Fruit fly (Drosophila melanogaster) whole organism, embryonic: ENCODE measurements around the gene PGRP-LF.

Experiments used
- BtbVII ChIP-seq: fragments of 200-800 bp; sonication (Bioruptor generic); optimal IDR thresholded peaks from 3 replicates; lab custom pipeline; 2017; ENCODE audit warnings: missing biosample characterization, mild to moderate bottlenecking, missing genetic modification characterization
- CG10274 ChIP-seq: fragments of 200-800 bp; sonication (Bioruptor generic); optimal IDR thresholded peaks from 3 replicates; lab custom pipeline; 2017; ENCODE audit warnings: missing biosample characterization, mild to moderate bottlenecking, missing genetic modification characterization
- CG10959 ChIP-seq: fragments of 200-800 bp; sonication (Bioruptor generic); IDR thresholded peaks from 2 replicates; pipeline ENCODE4 v1.3.6; 2022; ENCODE audit warnings: missing biosample characterization, missing genetic modification characterization
- CG11398 ChIP-seq: fragments of 200-800 bp; sonication (Bioruptor generic); optimal IDR thresholded peaks from 2 replicates; lab custom pipeline; 2016; ENCODE audit warnings: missing biosample characterization, missing genetic modification characterization
- CG11695 ChIP-seq: fragments of 200-800 bp; sonication (Bioruptor generic); IDR thresholded peaks from 3 replicates; pipeline ENCODE4 v1.3.6; 2022; ENCODE audit warnings: missing biosample characterization, missing genetic modification characterization
- CG14441 ChIP-seq: fragments of 200-800 bp; sonication (Bioruptor generic); IDR thresholded peaks from 2 replicates; pipeline ENCODE4 v1.3.6; 2022; ENCODE audit warnings: missing biosample characterization, missing genetic modification characterization
- CG14710 ChIP-seq: fragments of 200-800 bp; sonication (Bioruptor generic); optimal IDR thresholded peaks from 3 replicates; lab custom pipeline; 2019; ENCODE audit warnings: missing biosample characterization, mild to moderate bottlenecking, missing genetic modification characterization, moderate library complexity
- CG1529 ChIP-seq: fragments of 200-800 bp; sonication (Bioruptor generic); optimal IDR thresholded peaks from 3 replicates; lab custom pipeline; 2018; ENCODE audit warnings: missing biosample characterization, missing genetic modification characterization
- CG17385 ChIP-seq: fragments of 200-800 bp; sonication (Bioruptor generic); optimal IDR thresholded peaks from 3 replicates; lab custom pipeline; 2018; ENCODE audit warnings: missing biosample characterization, mild to moderate bottlenecking, missing genetic modification characterization
- CG17612 ChIP-seq: fragments of 200-800 bp; sonication (Bioruptor generic); IDR thresholded peaks from 2 replicates; pipeline ENCODE4 v1.3.6; 2022; ENCODE audit warnings: missing biosample characterization, missing genetic modification characterization
- CG18262 ChIP-seq: fragments of 200-800 bp; optimal IDR thresholded peaks from 3 replicates; lab custom pipeline; 2019; ENCODE audit warnings: missing biosample characterization, mild to moderate bottlenecking, missing genetic modification characterization, moderate library complexity
- CG31441 ChIP-seq: fragments of 200-800 bp; sonication (Bioruptor generic); IDR thresholded peaks from 2 replicates; pipeline ENCODE4 v1.3.6; 2022; ENCODE audit warnings: missing biosample characterization, missing genetic modification characterization
- CG32532 ChIP-seq: fragments of 200-800 bp; sonication (Bioruptor generic); IDR thresholded peaks from 2 replicates; pipeline ENCODE4 v1.3.6; 2022; ENCODE audit warnings: missing biosample characterization, missing genetic modification characterization
- CG33557 ChIP-seq: fragments of 200-800 bp; sonication (Bioruptor generic); optimal IDR thresholded peaks from 2 replicates; lab custom pipeline; 2019; ENCODE audit warnings: missing biosample characterization, mild to moderate bottlenecking, missing genetic modification characterization, moderate library complexity
- CG34224 ChIP-seq: fragments of 200-800 bp; sonication (Bioruptor generic); IDR thresholded peaks from 3 replicates; pipeline ENCODE4 v1.3.6; 2022; ENCODE audit warnings: missing biosample characterization, missing genetic modification characterization; ENCODE audit not compliant: partially characterized antibody
- CG3995 ChIP-seq: fragments of 200-800 bp; sonication (Bioruptor generic); optimal IDR thresholded peaks from 3 replicates; lab custom pipeline; 2016; ENCODE audit warnings: missing biosample characterization, missing genetic modification characterization
- CG4424 ChIP-seq: fragments of 200-800 bp; sonication (Bioruptor generic); optimal IDR thresholded peaks from 3 replicates; lab custom pipeline; 2016; ENCODE audit warnings: missing biosample characterization, missing genetic modification characterization
- CG7271 ChIP-seq: fragments of 200-800 bp; sonication (Bioruptor generic); optimal IDR thresholded peaks from 2 replicates; lab custom pipeline; 2018; ENCODE audit warnings: missing biosample characterization, mild to moderate bottlenecking, missing genetic modification characterization, moderate library complexity
- CG8478 ChIP-seq: fragments of >200 bp; optimal IDR thresholded peaks from 2 replicates; lab custom pipeline; 2018
- CG8924 ChIP-seq: fragments of 200-800 bp; optimal IDR thresholded peaks from 3 replicates; lab custom pipeline; 2019; ENCODE audit warnings: missing biosample characterization, mild to moderate bottlenecking, missing genetic modification characterization, moderate library complexity
- CG9727 ChIP-seq: fragments of 200-800 bp; sonication (Bioruptor generic); optimal IDR thresholded peaks from 3 replicates; lab custom pipeline; 2017; ENCODE audit warnings: missing biosample characterization, mild to moderate bottlenecking, missing genetic modification characterization
- Elba2 ChIP-seq: fragments of 200-800 bp; sonication (Bioruptor generic); optimal IDR thresholded peaks from 3 replicates; lab custom pipeline; 2016; ENCODE audit warnings: missing biosample characterization, missing genetic modification characterization
- Hmx ChIP-seq: fragments of 200-800 bp; sonication (Bioruptor generic); optimal IDR thresholded peaks from 2 replicates; lab custom pipeline; 2016; ENCODE audit warnings: missing biosample characterization, missing genetic modification characterization
- Meics ChIP-seq: fragments of 200-800 bp; sonication (Bioruptor generic); optimal IDR thresholded peaks from 2 replicates; lab custom pipeline; 2017; ENCODE audit warnings: missing biosample characterization, mild to moderate bottlenecking, missing genetic modification characterization
- NC2β ChIP-seq: fragments of 200-800 bp; sonication (Bioruptor generic); optimal IDR thresholded peaks from 2 replicates; lab custom pipeline; 2016; ENCODE audit warnings: missing biosample characterization, missing genetic modification characterization
- Ptx1 ChIP-seq: fragments of 200-800 bp; sonication (Bioruptor generic); IDR thresholded peaks from 2 replicates; pipeline ENCODE4 v1.3.6; 2022; ENCODE audit warnings: missing biosample characterization, missing genetic modification characterization
- Trl ChIP-seq, 3 experiments: fragments of >200 bp in 2 of 3; fragments of 200-800 bp in 1 of 3; sonication (Bioruptor generic) in 1 of 3; optimal IDR thresholded peaks; 2 replicates in 1 of 3; 3 replicates in 2 of 3; lab custom pipeline; 2016 to 2017; ENCODE audit warnings: missing biosample characterization in 1 of 3, missing genetic modification characterization in 1 of 3
- Vsx1 ChIP-seq: fragments of 200-800 bp; sonication (Bioruptor generic); optimal IDR thresholded peaks from 2 replicates; lab custom pipeline; 2017; ENCODE audit warnings: missing biosample characterization, mild to moderate bottlenecking, missing genetic modification characterization, missing genetic modification reagents
- abd-A ChIP-seq: fragments of 200-800 bp; sonication (Bioruptor generic); optimal IDR thresholded peaks from 3 replicates; lab custom pipeline; 2019; ENCODE audit warnings: missing biosample characterization, mild to moderate bottlenecking, missing genetic modification characterization, moderate library complexity
- amos ChIP-seq: fragments of 200-800 bp; sonication (Bioruptor generic); IDR thresholded peaks from 2 replicates; pipeline ENCODE4 v1.3.6; 2022; ENCODE audit warnings: missing biosample characterization, missing genetic modification characterization; ENCODE audit not compliant: partially characterized antibody
- aop ChIP-seq: fragments of 200-800 bp; sonication (Bioruptor generic); IDR thresholded peaks from 2 replicates; pipeline ENCODE4 v1.3.6; 2022; ENCODE audit warnings: missing biosample characterization, missing genetic modification characterization
- ara ChIP-seq: fragments of 200-800 bp; sonication (Bioruptor generic); IDR thresholded peaks from 2 replicates; pipeline ENCODE4 v1.3.6; 2022; ENCODE audit warnings: missing biosample characterization, missing genetic modification characterization
- ase ChIP-seq: fragments of 200-800 bp; sonication (Bioruptor generic); IDR thresholded peaks from 3 replicates; pipeline ENCODE4 v1.3.6; 2022; ENCODE audit warnings: missing biosample characterization, missing genetic modification characterization
- bigmax ChIP-seq: fragments of 200-800 bp; sonication (Bioruptor generic); optimal IDR thresholded peaks from 2 replicates; lab custom pipeline; 2018; ENCODE audit warnings: missing biosample characterization, mild to moderate bottlenecking, missing genetic modification characterization
- br ChIP-seq: fragments of >200 bp; optimal IDR thresholded peaks from 2 replicates; lab custom pipeline; 2017
- dmrt11E ChIP-seq: fragments of 200-800 bp; sonication (Bioruptor generic); optimal IDR thresholded peaks from 3 replicates; lab custom pipeline; 2018; ENCODE audit warnings: missing biosample characterization, mild to moderate bottlenecking, missing genetic modification characterization, moderate library complexity
- fd96Cb ChIP-seq: fragments of 200-800 bp; sonication (Bioruptor generic); optimal IDR thresholded peaks from 2 replicates; lab custom pipeline; 2018; ENCODE audit warnings: missing biosample characterization, mild to moderate bottlenecking, missing genetic modification characterization, moderate library complexity
- gsb-n ChIP-seq: fragments of 200-800 bp; sonication (Bioruptor generic); optimal IDR thresholded peaks from 3 replicates; lab custom pipeline; 2018; ENCODE audit warnings: missing biosample characterization, mild to moderate bottlenecking, missing genetic modification characterization
- gt ChIP-seq: fragments of 200-800 bp; sonication (Bioruptor generic); IDR thresholded peaks from 2 replicates; pipeline ENCODE4 v1.3.6; 2022; ENCODE audit warnings: missing biosample characterization, missing genetic modification characterization
- kay ChIP-seq: fragments of 200-800 bp; sonication (Bioruptor generic); optimal IDR thresholded peaks from 2 replicates; lab custom pipeline; 2016; ENCODE audit warnings: missing biosample characterization, missing genetic modification characterization
- nerfin-1 ChIP-seq: fragments of 200-800 bp; sonication (Bioruptor generic); optimal IDR thresholded peaks from 3 replicates; lab custom pipeline; 2019; ENCODE audit warnings: missing biosample characterization, mild to moderate bottlenecking, missing genetic modification characterization, moderate library complexity
- oc ChIP-seq: fragments of 200-800 bp; sonication (Bioruptor generic); optimal IDR thresholded peaks from 2 replicates; lab custom pipeline; 2018; ENCODE audit warnings: missing biosample characterization, mild to moderate bottlenecking, missing genetic modification characterization, moderate library complexity
- peb ChIP-seq: fragments of 200-800 bp; sonication (Bioruptor generic); IDR thresholded peaks from 2 replicates; pipeline ENCODE4 v1.3.6; 2022; ENCODE audit warnings: missing biosample characterization, missing genetic modification characterization
- pho ChIP-seq: fragments of 200-800 bp; sonication (Bioruptor generic); optimal IDR thresholded peaks from 2 replicates; lab custom pipeline; 2016; ENCODE audit warnings: missing biosample characterization, missing genetic modification characterization
- sc ChIP-seq, 3 experiments: fragments of >200 bp in 2 of 3; fragments of 200-800 bp in 1 of 3; sonication (Bioruptor generic) in 1 of 3; optimal IDR thresholded peaks; 2 replicates in 2 of 3; 3 replicates in 1 of 3; lab custom pipeline; 2017; ENCODE audit warnings: mild to moderate bottlenecking in 1 of 3, missing biosample characterization in 1 of 3, missing genetic modification characterization in 1 of 3, missing genetic modification reagents in 1 of 3
- slp2 ChIP-seq: fragments of 200-800 bp; sonication (Bioruptor generic); optimal IDR thresholded peaks from 2 replicates; lab custom pipeline; 2016; ENCODE audit warnings: missing biosample characterization, missing genetic modification characterization
- vnd ChIP-seq: fragments of 200-800 bp; sonication (Bioruptor generic); IDR thresholded peaks from 3 replicates; pipeline ENCODE4 v1.3.6; 2022; ENCODE audit warnings: missing biosample characterization, missing genetic modification characterization; ENCODE audit not compliant: partially characterized antibody
- zen ChIP-seq: fragments of 200-800 bp; sonication (Bioruptor generic); optimal IDR thresholded peaks from 3 replicates; lab custom pipeline; 2018; ENCODE audit warnings: missing biosample characterization, mild to moderate bottlenecking, missing genetic modification characterization, moderate library complexity
- zen2 ChIP-seq: fragments of 200-800 bp; sonication (Bioruptor generic); IDR thresholded peaks from 3 replicates; pipeline ENCODE4 v1.3.6; 2022; ENCODE audit warnings: missing biosample characterization, missing genetic modification characterization; ENCODE audit not compliant: partially characterized antibody

The PGRP-LF gene

dm6 chr3L:9383345-9384075 lies 34.1 kb downstream of the PGRP-LF start, which contains the start of gene Hsp27 (continued):
- TF ChIP-seq aop (GFP tag; lab: Robert Waterston, UW) (peak; percentile 90), Ptx1 (GFP tag; lab: Robert Waterston, UW) (peak; percentile 99), peb (GFP tag; lab: Robert Waterston, UW) (peak; percentile 98), ara (GFP tag; lab: Robert Waterston, UW) (peak; percentile 99), CG18262 (tag; lab: Kevin White, UChicago) (peak; percentile 99), BtbVII (peak; percentile 96), bigmax (peak; percentile 71), fd96Cb (tag; lab: Kevin White, UChicago) (peak; percentile 99), gt (GFP tag; lab: Robert Waterston, UW) (peak; percentile 97), CG9727 (peak; percentile 96), zen2 (no peak), Vsx1 (GFP tag; lab: Kevin White, UChicago) (peak; percentile 96), zen (tag; lab: Kevin White, UChicago) (peak; percentile 97), Hmx (GFP tag; lab: Kevin White, UChicago) (peak; percentile 83), CG11398 (peak; percentile 60), CG14441 (GFP tag; lab: Robert Waterston, UW) (peak; percentile 99), abd-A (tag; lab: Kevin White, UChicago) (peak; percentile 64), sc (optimal IDR thresholded peaks at IDR 0.05; lab: Kevin White, UChicago) (no peak), sc (GFP tag; optimal IDR thresholded peaks at IDR 0.05; lab: Kevin White, UChicago) (peak; percentile 98), kay (GFP tag; lab: Kevin White, UChicago) (peak; percentile 97), CG3995 (GFP tag; lab: Kevin White, UChicago) (peak; percentile 80), CG17385 (GFP tag; lab: Kevin White, UChicago) (peak; percentile 94), CG32532 (peak; percentile 99), vnd (GFP tag; lab: Robert Waterston, UW) (no peak), CG8478 (lab: Kevin White, UChicago) (peak; percentile 27), CG8924 (tag; lab: Kevin White, UChicago) (peak; percentile 98), NC2β (peak; percentile 85), CG10274 (peak; percentile 90), Elba2 (peak; percentile 50), pho (GFP tag; lab: Kevin White, UChicago) (peak; percentile 84), nerfin-1 (tag; lab: Kevin White, UChicago) (peak; percentile 96), dmrt11E (peak; percentile 95), CG1529 (GFP tag; lab: Kevin White, UChicago) (peak; percentile 98), br (no peak), oc (tag; lab: Kevin White, UChicago) (peak; percentile 99), ase (GFP tag; lab: Robert Waterston, UW) (peak; percentile 98), CG10959 (GFP tag; lab: Robert Waterston, UW) (peak; percentile 95), CG17612 (GFP tag; lab: Robert Waterston, UW) (peak; percentile 96), CG7271 (tag; lab: Kevin White, UChicago) (peak; percentile 90), CG33557 (peak; percentile 74), amos (GFP tag; lab: Robert Waterston, UW) (no peak; the same call in 1 of the 2 replicates), slp2 (GFP tag; lab: Kevin White, UChicago) (peak; percentile 95), CG14710 (tag; lab: Kevin White, UChicago) (peak; percentile 97), gsb-n (peak; percentile 98), Trl (optimal IDR thresholded peaks at IDR 0.05; lab: Kevin White, UChicago) (peak; percentile 22 to 27), Trl (GFP tag; optimal IDR thresholded peaks at IDR 0.05; lab: Kevin White, UChicago) (peak; percentile 95), Meics (GFP tag; lab: Kevin White, UChicago) (peak; percentile 98), CG31441 (peak; percentile 99), CG11695 (GFP tag; lab: Robert Waterston, UW) (peak; percentile 99), CG4424 (GFP tag; lab: Kevin White, UChicago) (peak; percentile 99), CG34224 (GFP tag; lab: Robert Waterston, UW) (peak; percentile 31; the same call in 1 of the 3 replicates)
